Fruit fly (Drosophila melanogaster) whole organism, embryonic: ENCODE measurements around the gene CG5103.

Experiments used
- Abd-B ChIP-seq: fragments of 200-800 bp; sonication (Bioruptor generic); optimal IDR thresholded peaks from 2 replicates; lab custom pipeline; 2018; ENCODE audit warnings: missing biosample characterization, mild to moderate bottlenecking, missing genetic modification characterization, moderate library complexity
- Bgb ChIP-seq: fragments of 200-800 bp; sonication (Bioruptor generic); IDR thresholded peaks from 2 replicates; pipeline ENCODE4 v1.3.6; 2022; ENCODE audit warnings: missing biosample characterization, missing genetic modification characterization; ENCODE audit not compliant: partially characterized antibody
- C15 ChIP-seq: fragments of 200-800 bp; sonication (Bioruptor generic); IDR thresholded peaks from 3 replicates; pipeline ENCODE4 v1.3.6; 2022; ENCODE audit warnings: missing biosample characterization, missing genetic modification characterization
- CG11504 ChIP-seq: fragments of 200-800 bp; sonication (Bioruptor generic); optimal IDR thresholded peaks from 3 replicates; lab custom pipeline; 2019; ENCODE audit warnings: missing biosample characterization, mild to moderate bottlenecking, missing genetic modification characterization, moderate library complexity
- CG11696 ChIP-seq: fragments of 200-800 bp; sonication (Bioruptor generic); IDR thresholded peaks from 2 replicates; pipeline ENCODE4 v1.3.6; 2022; ENCODE audit warnings: missing biosample characterization, missing genetic modification characterization
- CG12391 ChIP-seq: fragments of 200-800 bp; sonication (Bioruptor generic); optimal IDR thresholded peaks from 3 replicates; lab custom pipeline; 2018; ENCODE audit warnings: missing biosample characterization, mild to moderate bottlenecking, missing genetic modification characterization, moderate library complexity
- CG12744 ChIP-seq: fragments of 200-800 bp; sonication (Bioruptor generic); optimal IDR thresholded peaks from 2 replicates; lab custom pipeline; 2016; ENCODE audit warnings: missing biosample characterization, missing genetic modification characterization
- CG13424 ChIP-seq: fragments of 200-800 bp; sonication (Bioruptor generic); optimal IDR thresholded peaks from 2 replicates; lab custom pipeline; 2019; ENCODE audit warnings: missing biosample characterization, mild to moderate bottlenecking, missing genetic modification characterization, moderate library complexity
- CG14050 ChIP-seq: fragments of 200-800 bp; sonication (Bioruptor generic); IDR thresholded peaks from 3 replicates; pipeline ENCODE4 v1.3.6; 2022; ENCODE audit warnings: missing biosample characterization, missing genetic modification characterization
- CG14710 ChIP-seq: fragments of 200-800 bp; sonication (Bioruptor generic); optimal IDR thresholded peaks from 3 replicates; lab custom pipeline; 2019; ENCODE audit warnings: missing biosample characterization, mild to moderate bottlenecking, missing genetic modification characterization, moderate library complexity
- CG15696 ChIP-seq: fragments of 200-800 bp; sonication (Bioruptor generic); optimal IDR thresholded peaks from 2 replicates; lab custom pipeline; 2019; ENCODE audit warnings: missing biosample characterization, mild to moderate bottlenecking, missing genetic modification characterization, moderate library complexity
- CG17829 ChIP-seq: fragments of 200-800 bp; optimal IDR thresholded peaks from 2 replicates; lab custom pipeline; 2019; ENCODE audit warnings: missing biosample characterization, mild to moderate bottlenecking, missing genetic modification characterization, moderate library complexity
- CG33213 ChIP-seq: fragments of 200-800 bp; sonication (Bioruptor generic); optimal IDR thresholded peaks from 3 replicates; lab custom pipeline; 2016; ENCODE audit warnings: missing biosample characterization, missing genetic modification characterization
- CG33557 ChIP-seq: fragments of 200-800 bp; sonication (Bioruptor generic); optimal IDR thresholded peaks from 2 replicates; lab custom pipeline; 2019; ENCODE audit warnings: missing biosample characterization, mild to moderate bottlenecking, missing genetic modification characterization, moderate library complexity
- CG5245 ChIP-seq: fragments of 200-800 bp; sonication (Bioruptor generic); optimal IDR thresholded peaks from 3 replicates; lab custom pipeline; 2016; ENCODE audit warnings: missing biosample characterization, missing genetic modification characterization
- CG6254 ChIP-seq: fragments of 200-800 bp; sonication (Bioruptor generic); optimal IDR thresholded peaks from 3 replicates; lab custom pipeline; 2017; ENCODE audit warnings: mild to moderate bottlenecking, missing biosample characterization, missing genetic modification reagents, missing genetic modification characterization
- CG6683 ChIP-seq: fragments of 200-800 bp; sonication (Bioruptor generic); optimal IDR thresholded peaks from 2 replicates; lab custom pipeline; 2017; ENCODE audit warnings: missing biosample characterization, mild to moderate bottlenecking, missing genetic modification characterization, missing genetic modification reagents
- CG7357 ChIP-seq: fragments of 200-800 bp; sonication (Bioruptor generic); IDR thresholded peaks from 3 replicates; pipeline ENCODE4 v1.3.6; 2022; ENCODE audit warnings: missing biosample characterization, missing genetic modification characterization
- CG7839 ChIP-seq: fragments of 200-800 bp; sonication (Bioruptor generic); optimal IDR thresholded peaks from 3 replicates; lab custom pipeline; 2018; ENCODE audit warnings: missing biosample characterization, mild to moderate bottlenecking, missing genetic modification characterization, moderate library complexity
- CG8388 ChIP-seq: fragments of 200-800 bp; sonication (Bioruptor generic); optimal IDR thresholded peaks from 2 replicates; lab custom pipeline; 2019; ENCODE audit warnings: missing biosample characterization, mild to moderate bottlenecking, missing genetic modification characterization, moderate library complexity
- CoRest ChIP-seq: fragments of 200-800 bp; sonication (Bioruptor generic); optimal IDR thresholded peaks from 3 replicates; lab custom pipeline; 2018; ENCODE audit warnings: missing biosample characterization, mild to moderate bottlenecking, missing genetic modification characterization, moderate library complexity
- D ChIP-seq, 2 experiments: fragments of 200-800 bp in 1 of 2; fragments of >200 bp in 1 of 2; sonication (Bioruptor generic) in 1 of 2; optimal IDR thresholded peaks; 2 replicates in 1 of 2; 3 replicates in 1 of 2; lab custom pipeline; 2017; ENCODE audit warnings: mild to moderate bottlenecking in 1 of 2, missing biosample characterization in 1 of 2, missing genetic modification characterization in 1 of 2, missing genetic modification reagents in 1 of 2
- Dfd ChIP-seq, 2 experiments: fragments of >200 bp; optimal IDR thresholded peaks; 2 replicates each; lab custom pipeline; 2017; ENCODE audit warnings: missing biosample characterization in 2 of 2, missing genetic modification characterization in 2 of 2
- H2.0 ChIP-seq: fragments of 200-800 bp; sonication (Bioruptor generic); IDR thresholded peaks from 2 replicates; pipeline ENCODE4 v1.3.6; 2022; ENCODE audit warnings: missing biosample characterization, missing genetic modification characterization
- Hey ChIP-seq: fragments of 200-800 bp; sonication (Bioruptor generic); optimal IDR thresholded peaks from 3 replicates; lab custom pipeline; 2018; ENCODE audit warnings: missing biosample characterization, mild to moderate bottlenecking, missing genetic modification characterization
- Hr51 ChIP-seq, 2 experiments: fragments of 200-800 bp; sonication (Bioruptor generic); optimal IDR thresholded peaks; 2 replicates in 1 of 2; 3 replicates in 1 of 2; lab custom pipeline; 2016 to 2018; ENCODE audit warnings: missing biosample characterization in 2 of 2, missing genetic modification characterization in 2 of 2, mild to moderate bottlenecking in 1 of 2, moderate library complexity in 1 of 2
- Meics ChIP-seq: fragments of 200-800 bp; sonication (Bioruptor generic); optimal IDR thresholded peaks from 2 replicates; lab custom pipeline; 2017; ENCODE audit warnings: missing biosample characterization, mild to moderate bottlenecking, missing genetic modification characterization
- Sox102F ChIP-seq: fragments of 200-800 bp; sonication (Bioruptor generic); optimal IDR thresholded peaks from 2 replicates; lab custom pipeline; 2018; ENCODE audit warnings: missing biosample characterization, mild to moderate bottlenecking, missing genetic modification characterization, moderate library complexity
- Ssrp ChIP-seq: fragments of 200-800 bp; sonication (Bioruptor generic); optimal IDR thresholded peaks from 2 replicates; lab custom pipeline; 2018; ENCODE audit warnings: missing biosample characterization, mild to moderate bottlenecking, missing genetic modification characterization, moderate library complexity
- Xbp1 ChIP-seq: fragments of 200-800 bp; sonication (Bioruptor generic); optimal IDR thresholded peaks from 3 replicates; lab custom pipeline; 2016; ENCODE audit warnings: missing biosample characterization, mild to moderate bottlenecking, missing genetic modification characterization
- bab2 ChIP-seq: fragments of 200-800 bp; sonication (Bioruptor generic); optimal IDR thresholded peaks from 2 replicates; lab custom pipeline; 2016; ENCODE audit warnings: missing biosample characterization, missing genetic modification characterization
- bsh ChIP-seq, 2 experiments: fragments of 200-800 bp; sonication (Bioruptor generic); optimal IDR thresholded peaks; 2 replicates each; lab custom pipeline; 2017 to 2018; ENCODE audit warnings: mild to moderate bottlenecking in 2 of 2, missing biosample characterization in 2 of 2, missing genetic modification characterization in 2 of 2, moderate library complexity in 1 of 2
- dmrt11E ChIP-seq: fragments of 200-800 bp; sonication (Bioruptor generic); optimal IDR thresholded peaks from 3 replicates; lab custom pipeline; 2018; ENCODE audit warnings: missing biosample characterization, mild to moderate bottlenecking, missing genetic modification characterization, moderate library complexity
- fd102C ChIP-seq: fragments of 200-800 bp; sonication (Bioruptor generic); optimal IDR thresholded peaks from 2 replicates; lab custom pipeline; 2018; ENCODE audit warnings: missing biosample characterization, mild to moderate bottlenecking, missing genetic modification characterization, moderate library complexity
- grau ChIP-seq: fragments of 200-800 bp; optimal IDR thresholded peaks from 3 replicates; lab custom pipeline; 2019; ENCODE audit warnings: missing biosample characterization, mild to moderate bottlenecking, missing genetic modification characterization, moderate library complexity
- lab ChIP-seq: fragments of 200-800 bp; sonication (Bioruptor generic); optimal IDR thresholded peaks from 3 replicates; lab custom pipeline; 2017; ENCODE audit warnings: missing biosample characterization, missing genetic modification characterization, mild to moderate bottlenecking, moderate library complexity, missing genetic modification reagents
- lola ChIP-seq, 3 experiments: fragments of >200 bp in 2 of 3; fragments of 200-800 bp in 1 of 3; sonication (Bioruptor generic) in 1 of 3; optimal IDR thresholded peaks; 2 replicates each; lab custom pipeline; 2017 to 2019; ENCODE audit warnings: missing biosample characterization in 3 of 3, missing genetic modification characterization in 3 of 3, mild to moderate bottlenecking in 1 of 3, moderate library complexity in 1 of 3
- nmo ChIP-seq: fragments of 200-800 bp; sonication (Bioruptor generic); optimal IDR thresholded peaks from 2 replicates; lab custom pipeline; 2018; ENCODE audit warnings: missing biosample characterization, mild to moderate bottlenecking, missing genetic modification characterization, moderate library complexity
- prd ChIP-seq, 3 experiments: fragments of >200 bp in 2 of 3; fragments of 200-800 bp in 1 of 3; sonication (Bioruptor generic) in 1 of 3; optimal IDR thresholded peaks in 2 of 3; IDR thresholded peaks in 1 of 3; 2 replicates in 2 of 3; 3 replicates in 1 of 3; pipeline versions ENCODE4 v1.3.6 to Lab custom; 2017 to 2022; ENCODE audit warnings: missing biosample characterization in 1 of 3, missing genetic modification characterization in 1 of 3
- pros ChIP-seq: fragments of 200-800 bp; sonication (Bioruptor generic); optimal IDR thresholded peaks from 3 replicates; lab custom pipeline; 2019; ENCODE audit warnings: missing biosample characterization, mild to moderate bottlenecking, missing genetic modification characterization, moderate library complexity
- pum ChIP-seq: fragments of 200-800 bp; sonication (Bioruptor generic); optimal IDR thresholded peaks from 2 replicates; lab custom pipeline; 2016; ENCODE audit warnings: missing biosample characterization, missing genetic modification characterization
- scrt ChIP-seq: fragments of 200-800 bp; sonication (Bioruptor generic); optimal IDR thresholded peaks from 2 replicates; lab custom pipeline; 2018; ENCODE audit warnings: missing biosample characterization, mild to moderate bottlenecking, missing genetic modification characterization, moderate library complexity
- sens ChIP-seq: fragments of 200-800 bp; sonication (Bioruptor generic); peaks from one replicate; lab custom pipeline; 2016; ENCODE audit warnings: missing biosample characterization, missing genetic modification characterization
- trem ChIP-seq: fragments of 200-800 bp; optimal IDR thresholded peaks from 3 replicates; lab custom pipeline; 2019; ENCODE audit warnings: missing biosample characterization, mild to moderate bottlenecking, missing genetic modification characterization, moderate library complexity
- twi ChIP-seq: fragments of 200-800 bp; optimal IDR thresholded peaks from 2 replicates; lab custom pipeline; 2019; ENCODE audit warnings: missing biosample characterization, mild to moderate bottlenecking, missing genetic modification characterization, moderate library complexity
- vnd ChIP-seq: fragments of 200-800 bp; sonication (Bioruptor generic); IDR thresholded peaks from 3 replicates; pipeline ENCODE4 v1.3.6; 2022; ENCODE audit warnings: missing biosample characterization, missing genetic modification characterization; ENCODE audit not compliant: partially characterized antibody
- zen ChIP-seq: fragments of 200-800 bp; sonication (Bioruptor generic); optimal IDR thresholded peaks from 3 replicates; lab custom pipeline; 2018; ENCODE audit warnings: missing biosample characterization, mild to moderate bottlenecking, missing genetic modification characterization, moderate library complexity
- zf30C ChIP-seq: fragments of 200-800 bp; sonication (Bioruptor generic); optimal IDR thresholded peaks from 3 replicates; lab custom pipeline; 2018; ENCODE audit warnings: missing biosample characterization, mild to moderate bottlenecking, missing genetic modification characterization

Gene CG5103

dm6 chr3L:18329077-18329476 lies 35.0 kb upstream of the CG5103 start (continued):
- TF ChIP-seq lab (GFP tag; lab: Kevin White, UChicago) (no peak), scrt (GFP tag; lab: Kevin White, UChicago) (no peak), pum (GFP tag; lab: Kevin White, UChicago) (no peak), pros (GFP tag; lab: Kevin White, UChicago) (peak; percentile 68), vnd (no peak), CG6683 (GFP tag; lab: Kevin White, UChicago) (no peak), Hr51 (GFP tag; optimal IDR thresholded peaks at IDR 0.05; lab: Kevin White, UChicago) (peak in 1 of 2 experiments; percentile 5), CG14710 (peak; percentile 9), CG33213 (GFP tag; lab: Kevin White, UChicago) (no peak), CG15696 (tag; lab: Kevin White, UChicago) (peak; percentile 24), fd102C (GFP tag; lab: Kevin White, UChicago) (no peak), CG7839 (tag; lab: Kevin White, UChicago) (peak; percentile 24), C15 (GFP tag; lab: Robert Waterston, UW) (no peak), sens (GFP tag; lab: Kevin White, UChicago) (peak; percentile 84), zf30C (GFP tag; lab: Kevin White, UChicago) (peak; percentile 77), Xbp1 (GFP tag; lab: Kevin White, UChicago) (no peak), zen (tag; lab: Kevin White, UChicago) (peak; percentile 14), CG12744 (GFP tag; lab: Kevin White, UChicago) (no peak), prd (optimal IDR thresholded peaks at IDR 0.05; lab: Kevin White, UChicago) (no peak), prd (GFP tag; IDR thresholded peaks at IDR 0.05; lab: Robert Waterston, UW) (peak; percentile 44; the same call in 1 of the 3 replicates), D (optimal IDR thresholded peaks at IDR 0.05; lab: Kevin White, UChicago) (no peak), D (GFP tag; optimal IDR thresholded peaks at IDR 0.05; lab: Kevin White, UChicago) (peak; percentile 49), Abd-B (GFP tag; lab: Kevin White, UChicago) (no peak), Hey (tag; lab: Kevin White, UChicago) (peak; percentile 71), CG6254 (peak; percentile 26), Dfd (GFP tag; optimal IDR thresholded peaks at IDR 0.05; lab: Kevin White, UChicago) (no peak), dmrt11E (peak; percentile 55), Bgb (GFP tag; lab: Robert Waterston, UW) (no peak), CG13424 (tag; lab: Kevin White, UChicago) (peak; percentile 26), twi (peak; percentile 59), nmo (GFP tag; lab: Kevin White, UChicago) (peak; percentile 15), CG11504 (tag; lab: Kevin White, UChicago) (peak; percentile 2), Ssrp (tag; lab: Kevin White, UChicago) (peak; percentile 13), H2.0 (GFP tag; lab: Robert Waterston, UW) (no peak), CG17829 (tag; lab: Kevin White, UChicago) (peak; percentile 6), bsh (GFP tag; optimal IDR thresholded peaks at IDR 0.05; lab: Kevin White, UChicago) (peak in 1 of 2 experiments; percentile 44), CG11696 (no peak), CG5245 (no peak), lola (GFP tag; optimal IDR thresholded peaks at IDR 0.05; lab: Kevin White, UChicago) (peak in 1 of 3 experiments; percentile 48), Sox102F (GFP tag; lab: Kevin White, UChicago) (peak; percentile 18), bab2 (GFP tag; lab: Kevin White, UChicago) (no peak), Meics (no peak), grau (tag; lab: Kevin White, UChicago) (peak; percentile 17), CG33557 (GFP tag; lab: Kevin White, UChicago) (peak; percentile 20), trem (tag; lab: Kevin White, UChicago) (no peak), CoRest (tag; lab: Kevin White, UChicago) (peak; percentile 13), CG12391 (peak; percentile 41), CG7357 (GFP tag; lab: Robert Waterston, UW) (no peak), CG8388 (peak; percentile 17), CG14050 (no peak)
